Fruit fly (Drosophila melanogaster) whole organism, pupa: Measurements from ENCODE around the gene vrs.

Experiments
- CG10348 ChIP-seq: fragments of 200-800 bp; sonication (Bioruptor generic); IDR thresholded peaks from 2 replicates; pipeline ENCODE4 v1.3.6; 2022; ENCODE audit warnings: missing biosample characterization, missing genetic modification characterization
- CG12605 ChIP-seq: fragments of 200-800 bp; sonication (Bioruptor generic); IDR thresholded peaks from 2 replicates; pipeline ENCODE4 v1.3.6; 2022; ENCODE audit warnings: missing biosample characterization, missing genetic modification characterization
- CG13204 ChIP-seq: fragments of 200-800 bp; sonication (Bioruptor generic); optimal IDR thresholded peaks from 2 replicates; lab custom pipeline; 2018; ENCODE audit warnings: missing biosample characterization, mild to moderate bottlenecking, missing genetic modification characterization, moderate library complexity
- CG14655 ChIP-seq: fragments of 200-800 bp; sonication (Bioruptor generic); optimal IDR thresholded peaks from 3 replicates; lab custom pipeline; 2017; ENCODE audit warnings: mild to moderate bottlenecking, missing biosample characterization, missing genetic modification reagents, missing genetic modification characterization
- CG15710 ChIP-seq: fragments of 200-800 bp; sonication (Bioruptor generic); optimal IDR thresholded peaks from 2 replicates; lab custom pipeline; 2018; ENCODE audit warnings: missing biosample characterization, mild to moderate bottlenecking, missing genetic modification characterization, moderate library complexity
- CG17806 ChIP-seq: fragments of 200-800 bp; sonication (Bioruptor generic); optimal IDR thresholded peaks from 2 replicates; lab custom pipeline; 2018; ENCODE audit warnings: missing biosample characterization, mild to moderate bottlenecking, missing genetic modification characterization, moderate library complexity
- CG32121 ChIP-seq: fragments of 200-800 bp; sonication (Bioruptor generic); IDR thresholded peaks from 2 replicates; pipeline ENCODE4 v1.3.6; 2022; ENCODE audit warnings: missing biosample characterization, missing genetic modification characterization
- CG34367 ChIP-seq: fragments of 200-800 bp; sonication (Bioruptor generic); optimal IDR thresholded peaks from 2 replicates; lab custom pipeline; 2018; ENCODE audit warnings: missing biosample characterization, mild to moderate bottlenecking, missing genetic modification characterization
- CG4496 ChIP-seq: fragments of 200-800 bp; sonication (Bioruptor generic); IDR thresholded peaks from 3 replicates; pipeline ENCODE4 v1.3.6; 2022; ENCODE audit warnings: missing biosample characterization, missing genetic modification characterization
- CG8159 ChIP-seq: fragments of 200-800 bp; sonication (Bioruptor generic); optimal IDR thresholded peaks from 3 replicates; lab custom pipeline; 2018; ENCODE audit warnings: missing biosample characterization, mild to moderate bottlenecking, missing genetic modification characterization, moderate library complexity
- CG8301 ChIP-seq: fragments of 200-800 bp; sonication (Bioruptor generic); optimal IDR thresholded peaks from 2 replicates; lab custom pipeline; 2018; ENCODE audit warnings: missing biosample characterization, mild to moderate bottlenecking, missing genetic modification characterization
- CG9948 ChIP-seq: fragments of 200-800 bp; sonication (Bioruptor generic); optimal IDR thresholded peaks from 2 replicates; lab custom pipeline; 2018; ENCODE audit warnings: missing biosample characterization, mild to moderate bottlenecking, missing genetic modification characterization, moderate library complexity
- D1 ChIP-seq: fragments of 200-800 bp; sonication (Bioruptor generic); optimal IDR thresholded peaks from 2 replicates; lab custom pipeline; 2018; ENCODE audit warnings: missing biosample characterization, mild to moderate bottlenecking, missing genetic modification characterization, moderate library complexity
- EcR ChIP-seq: fragments of 200-800 bp; sonication (Bioruptor generic); optimal IDR thresholded peaks from 3 replicates; lab custom pipeline; 2019; ENCODE audit warnings: missing biosample characterization, missing genetic modification characterization, mild to moderate bottlenecking, moderate library complexity, missing genetic modification reagents
- Ets98B ChIP-seq: fragments of 200-800 bp; sonication (Bioruptor generic); IDR thresholded peaks from 2 replicates; pipeline ENCODE4 v1.3.6; 2022; ENCODE audit warnings: missing biosample characterization, missing genetic modification characterization
- Pif1A ChIP-seq: fragments of 200-800 bp; sonication (Bioruptor generic); optimal IDR thresholded peaks from 3 replicates; lab custom pipeline; 2016; ENCODE audit warnings: missing biosample characterization, missing genetic modification characterization
- Pif1B ChIP-seq: fragments of 200-800 bp; sonication (Bioruptor generic); optimal IDR thresholded peaks from 3 replicates; lab custom pipeline; 2016; ENCODE audit warnings: missing biosample characterization, missing genetic modification characterization
- Snoo ChIP-seq: fragments of 200-800 bp; sonication (Bioruptor generic); optimal IDR thresholded peaks from 3 replicates; lab custom pipeline; 2017; ENCODE audit warnings: missing biosample characterization, mild to moderate bottlenecking, missing genetic modification characterization, inconsistent platforms
- fd96Ca ChIP-seq: fragments of 200-800 bp; sonication (Bioruptor generic); IDR thresholded peaks from 3 replicates; pipeline ENCODE4 v1.3.6; 2022; ENCODE audit warnings: missing biosample characterization, missing genetic modification characterization
- gl ChIP-seq: fragments of 200-800 bp; sonication (Bioruptor generic); optimal IDR thresholded peaks from 2 replicates; lab custom pipeline; 2018; ENCODE audit warnings: missing biosample characterization, mild to moderate bottlenecking, missing genetic modification characterization
- rn ChIP-seq: fragments of 200-800 bp; sonication (Bioruptor generic); IDR thresholded peaks from 2 replicates; pipeline ENCODE4 v1.3.6; 2022; ENCODE audit warnings: missing biosample characterization, missing genetic modification characterization

Gene vrs

dm6 chr3R:12435948-12436347 is 11.5 kb upstream of the vrs start, which contains the start of gene Desat2:
Desat2 (plus strand) TSS chr3R:12436248.
- no peak for TF ChIP-seq Ets98B (GFP tag; lab: Robert Waterston, UW)
- no peak for TF ChIP-seq CG9948 (tag; lab: Kevin White, UChicago)
- no peak for TF ChIP-seq CG10348 (GFP tag; lab: Robert Waterston, UW)
- TF ChIP-seq CG17806 (tag; lab: Kevin White, UChicago): no peak
- no peak for TF ChIP-seq Pif1B (GFP tag; lab: Kevin White, UChicago)
- no peak for TF ChIP-seq rn (GFP tag; lab: Robert Waterston, UW)

- TF ChIP-seq Ets98B (GFP tag; lab: Robert Waterston, UW) (no peak), CG8301 (no peak), CG17806 (tag; lab: Kevin White, UChicago) (no peak), gl (tag; lab: Kevin White, UChicago) (no peak), CG12605 (GFP tag; lab: Robert Waterston, UW) (no peak), CG15710 (tag; lab: Kevin White, UChicago) (no peak), Snoo (tag; lab: Kevin White, UChicago) (no peak)
Measured at dm6 chr3R:12439039-12439400, 8.4 kb upstream of the vrs start, which contains the start of the genes CG17207 and CG46427. CG17207 (minus strand) TSS chr3R:12439139. CG46427 (minus strand) TSS chr3R:12439139.

dm6 chr3R:12439401-12440143 is 7.9 kb upstream of the vrs start, which contains the start of gene Desat1:
Desat1 (plus strand) TSS chr3R:12439600.
- TF ChIP-seq EcR: peak; percentile 5
- TF ChIP-seq fd96Ca (GFP tag; lab: Robert Waterston, UW): no peak

dm6 chr3R:12441008-12441606 is 6.3 kb upstream of the vrs start:
- peak; percentile 32; the same call in 1 of the 3 replicates for TF ChIP-seq CG4496
- TF ChIP-seq CG8159 (tag; lab: Kevin White, UChicago): no peak
- TF ChIP-seq Ets98B (GFP tag; lab: Robert Waterston, UW): peak; percentile 20; the same call in 1 of the 2 replicates
- TF ChIP-seq CG15710 (tag; lab: Kevin White, UChicago): no peak
- no peak for TF ChIP-seq EcR

- peak; percentile 55 for TF ChIP-seq Pif1A
- peak; percentile 55 for TF ChIP-seq CG9948 (tag; lab: Kevin White, UChicago)
- TF ChIP-seq CG13204 (GFP tag; lab: Kevin White, UChicago): no peak
- peak; percentile 70 for TF ChIP-seq CG8301
- no peak for TF ChIP-seq Ets98B (GFP tag; lab: Robert Waterston, UW)
- peak; percentile 22 for TF ChIP-seq gl (tag; lab: Kevin White, UChicago)
- TF ChIP-seq CG12605 (GFP tag; lab: Robert Waterston, UW): peak; percentile 55
- TF ChIP-seq Snoo (tag; lab: Kevin White, UChicago): no peak
- no peak for TF ChIP-seq rn (GFP tag; lab: Robert Waterston, UW)
- peak; percentile 28 for TF ChIP-seq CG15710 (tag; lab: Kevin White, UChicago)
- TF ChIP-seq CG8159 (tag; lab: Kevin White, UChicago): peak; percentile 63
- peak; percentile 61; the same call in 2 of the 3 replicates for TF ChIP-seq CG4496
- TF ChIP-seq CG14655 (GFP tag; lab: Kevin White, UChicago): peak; percentile 76
- no peak for TF ChIP-seq CG34367
- TF ChIP-seq CG10348 (GFP tag; lab: Robert Waterston, UW): no peak
- TF ChIP-seq D1 (tag; lab: Kevin White, UChicago): peak; percentile 45
- TF ChIP-seq EcR: peak; percentile 62
- TF ChIP-seq Pif1B (GFP tag; lab: Kevin White, UChicago): peak; percentile 0
- no peak; the same call in 2 of the 3 replicates for TF ChIP-seq fd96Ca (GFP tag; lab: Robert Waterston, UW)
- peak; percentile 57; the same call in 1 of the 2 replicates for TF ChIP-seq CG32121
- TF ChIP-seq CG17806 (tag; lab: Kevin White, UChicago): peak; percentile 46
- TF ChIP-seq, all 21 proteins: peak for 14
Measured at dm6 chr3R:12442601-12443533, 4.6 kb upstream of the vrs start.

dm6 chr3R:12443769-12444168 is 3.7 kb upstream of the vrs start:
- TF ChIP-seq Ets98B (GFP tag; lab: Robert Waterston, UW) (no peak), fd96Ca (GFP tag; lab: Robert Waterston, UW) (no peak), CG13204 (GFP tag; lab: Kevin White, UChicago) (no peak), Pif1A (no peak)
- TF ChIP-seq, all 21 proteins: peak for 0
